Fruit fly (Drosophila melanogaster) whole organism, embryonic: ENCODE data around the gene hll.

Experiments
- Awh ChIP-seq: fragments of 200-800 bp; sonication (Bioruptor generic); IDR thresholded peaks from 2 replicates; pipeline ENCODE4, ENCODE4 v1.3.6; 2022; ENCODE audit warnings: missing biosample characterization, missing genetic modification characterization
- CG1024 ChIP-seq: fragments of 200-800 bp; sonication (Bioruptor generic); IDR thresholded peaks from 2 replicates; pipeline ENCODE4 v1.3.6; 2022; ENCODE audit warnings: missing biosample characterization, missing genetic modification characterization
- CG10462 ChIP-seq: fragments of 200-800 bp; sonication (Bioruptor generic); optimal IDR thresholded peaks from 2 replicates; lab custom pipeline; 2016; ENCODE audit warnings: missing biosample characterization, missing genetic modification characterization
- CG13775 ChIP-seq: fragments of 200-800 bp; sonication (Bioruptor generic); optimal IDR thresholded peaks from 3 replicates; lab custom pipeline; 2017; ENCODE audit warnings: missing biosample characterization, mild to moderate bottlenecking, missing genetic modification characterization
- CG1647 ChIP-seq: fragments of 200-800 bp; sonication (Bioruptor generic); optimal IDR thresholded peaks from 3 replicates; lab custom pipeline; 2016; ENCODE audit warnings: missing biosample characterization, missing genetic modification characterization
- CG16813 ChIP-seq: fragments of 200-800 bp; sonication (Bioruptor generic); IDR thresholded peaks from 3 replicates; pipeline ENCODE4 v1.3.6; 2022; ENCODE audit warnings: missing biosample characterization, missing genetic modification characterization; ENCODE audit not compliant: partially characterized antibody
- CG17385 ChIP-seq: fragments of 200-800 bp; sonication (Bioruptor generic); optimal IDR thresholded peaks from 3 replicates; lab custom pipeline; 2018; ENCODE audit warnings: missing biosample characterization, mild to moderate bottlenecking, missing genetic modification characterization
- CG2120 ChIP-seq: fragments of 200-800 bp; sonication (Bioruptor generic); optimal IDR thresholded peaks from 3 replicates; lab custom pipeline; 2016; ENCODE audit warnings: missing biosample characterization, missing genetic modification characterization
- CG2199 ChIP-seq: fragments of 200-800 bp; sonication (Bioruptor generic); IDR thresholded peaks from 3 replicates; pipeline ENCODE4 v1.3.6; 2022; ENCODE audit warnings: missing biosample characterization, missing genetic modification characterization
- CG3838 ChIP-seq: fragments of 200-800 bp; sonication (Bioruptor generic); optimal IDR thresholded peaks from 3 replicates; lab custom pipeline; 2016; ENCODE audit warnings: missing biosample characterization, missing genetic modification characterization
- CG42726 ChIP-seq: fragments of 200-800 bp; sonication (Bioruptor generic); IDR thresholded peaks from 2 replicates; pipeline ENCODE4 v1.3.6; 2022; ENCODE audit warnings: missing biosample characterization, missing genetic modification characterization; ENCODE audit not compliant: partially characterized antibody
- CG4730 ChIP-seq: fragments of 200-800 bp; sonication (Bioruptor generic); IDR thresholded peaks from 2 replicates; pipeline ENCODE4 v1.3.6; 2022; ENCODE audit warnings: missing biosample characterization, missing genetic modification characterization
- CG5180 ChIP-seq: fragments of 200-800 bp; sonication (Bioruptor generic); optimal IDR thresholded peaks from 3 replicates; lab custom pipeline; 2017; ENCODE audit warnings: missing biosample characterization, missing genetic modification characterization, mild to moderate bottlenecking, moderate library complexity, missing genetic modification reagents
- CG6791 ChIP-seq: fragments of 200-800 bp; sonication (Bioruptor generic); IDR thresholded peaks from 3 replicates; pipeline ENCODE4 v1.3.6; 2022; ENCODE audit warnings: missing biosample characterization, missing genetic modification characterization; ENCODE audit not compliant: partially characterized antibody
- CG8359 ChIP-seq: fragments of 200-800 bp; sonication (Bioruptor generic); optimal IDR thresholded peaks from 2 replicates; lab custom pipeline; 2017; ENCODE audit warnings: missing biosample characterization, mild to moderate bottlenecking, missing genetic modification characterization, borderline replicate concordance
- CG8924 ChIP-seq: fragments of 200-800 bp; optimal IDR thresholded peaks from 3 replicates; lab custom pipeline; 2019; ENCODE audit warnings: missing biosample characterization, mild to moderate bottlenecking, missing genetic modification characterization, moderate library complexity
- CG9817 ChIP-seq: fragments of 200-800 bp; sonication (Bioruptor generic); optimal IDR thresholded peaks from 2 replicates; lab custom pipeline; 2018; ENCODE audit warnings: missing biosample characterization, mild to moderate bottlenecking, missing genetic modification characterization, moderate library complexity
- Dfd ChIP-seq, 2 experiments: fragments of >200 bp; optimal IDR thresholded peaks; 2 replicates each; lab custom pipeline; 2017; ENCODE audit warnings: missing biosample characterization in 2 of 2, missing genetic modification characterization in 2 of 2
- Eip74EF ChIP-seq, 2 experiments: fragments of 200-800 bp in 1 of 2; fragments of >200 bp in 1 of 2; sonication (Bioruptor generic) in 1 of 2; optimal IDR thresholded peaks; 2 replicates each; lab custom pipeline; 2017 to 2019; ENCODE audit warnings: missing biosample characterization in 2 of 2, missing genetic modification characterization in 2 of 2, mild to moderate bottlenecking in 1 of 2, moderate library complexity in 1 of 2
- GATAe ChIP-seq: fragments of 200-800 bp; sonication (Bioruptor generic); conservative IDR thresholded peaks from 2 replicates; pipeline ENCODE4 v1.3.6; 2022; ENCODE audit warnings: missing biosample characterization, missing genetic modification characterization
- HHEX ChIP-seq: fragments of 200-800 bp; sonication (Bioruptor generic); optimal IDR thresholded peaks from 3 replicates; lab custom pipeline; 2017; ENCODE audit warnings: missing biosample characterization, mild to moderate bottlenecking, missing genetic modification characterization, missing genetic modification reagents
- Mrtf ChIP-seq: fragments of 200-800 bp; sonication (Bioruptor generic); IDR thresholded peaks from 3 replicates; pipeline ENCODE4 v1.3.6; 2022; ENCODE audit warnings: missing biosample characterization, missing genetic modification characterization
- Sry-δ ChIP-seq: fragments of 200-800 bp; sonication (Bioruptor generic); optimal IDR thresholded peaks from 2 replicates; lab custom pipeline; 2016; ENCODE audit warnings: missing biosample characterization, missing genetic modification characterization
- Taf1 ChIP-seq: fragments of 200-800 bp; sonication (Bioruptor generic); IDR thresholded peaks from 2 replicates; pipeline ENCODE4 v1.3.6; 2022; ENCODE audit warnings: missing biosample characterization, missing genetic modification characterization
- al ChIP-seq: fragments of 200-800 bp; sonication (Bioruptor generic); IDR thresholded peaks from 2 replicates; pipeline ENCODE4 v1.3.6; 2022; ENCODE audit warnings: missing biosample characterization, missing genetic modification characterization
- bcd ChIP-seq: fragments of 200-800 bp; sonication (Bioruptor generic); optimal IDR thresholded peaks from 2 replicates; lab custom pipeline; 2017; ENCODE audit warnings: missing biosample characterization, mild to moderate bottlenecking, missing genetic modification characterization
- ci ChIP-seq: fragments of 200-800 bp; sonication (Bioruptor generic); IDR thresholded peaks from 3 replicates; pipeline ENCODE4 v1.3.6; 2022; ENCODE audit warnings: missing biosample characterization, missing genetic modification characterization
- crol ChIP-seq: fragments of 200-800 bp; sonication (Bioruptor generic); IDR thresholded peaks from 2 replicates; pipeline ENCODE4 v1.3.6; 2022; ENCODE audit warnings: missing biosample characterization, missing genetic modification characterization
- disco-r ChIP-seq: fragments of 200-800 bp; sonication (Bioruptor generic); optimal IDR thresholded peaks from 2 replicates; lab custom pipeline; 2016; ENCODE audit warnings: missing biosample characterization, missing genetic modification characterization
- en ChIP-seq: fragments of 200-800 bp; sonication (Bioruptor generic); optimal IDR thresholded peaks from 2 replicates; lab custom pipeline; 2016; ENCODE audit warnings: missing biosample characterization, missing genetic modification characterization
- fu2 ChIP-seq: fragments of 200-800 bp; sonication (Bioruptor generic); optimal IDR thresholded peaks from 2 replicates; lab custom pipeline; 2016; ENCODE audit warnings: missing biosample characterization, missing genetic modification characterization
- gcm2 ChIP-seq: fragments of 200-800 bp; sonication (Bioruptor generic); optimal IDR thresholded peaks from 2 replicates; lab custom pipeline; 2016; ENCODE audit warnings: missing biosample characterization, missing genetic modification characterization
- gsb-n ChIP-seq: fragments of 200-800 bp; sonication (Bioruptor generic); optimal IDR thresholded peaks from 3 replicates; lab custom pipeline; 2018; ENCODE audit warnings: missing biosample characterization, mild to moderate bottlenecking, missing genetic modification characterization
- lbe ChIP-seq: fragments of 200-800 bp; sonication (Bioruptor generic); optimal IDR thresholded peaks from 2 replicates; lab custom pipeline; 2016; ENCODE audit warnings: missing biosample characterization, mild to moderate bottlenecking, missing genetic modification characterization
- lilli ChIP-seq: fragments of 200-800 bp; sonication (Bioruptor generic); optimal IDR thresholded peaks from 3 replicates; lab custom pipeline; 2016; ENCODE audit warnings: missing biosample characterization, missing genetic modification characterization
- lola ChIP-seq, 3 experiments: fragments of >200 bp in 2 of 3; fragments of 200-800 bp in 1 of 3; sonication (Bioruptor generic) in 1 of 3; optimal IDR thresholded peaks; 2 replicates each; lab custom pipeline; 2017 to 2019; ENCODE audit warnings: missing biosample characterization in 3 of 3, missing genetic modification characterization in 3 of 3, mild to moderate bottlenecking in 1 of 3, moderate library complexity in 1 of 3
- lov ChIP-seq, 2 experiments: fragments of 200-800 bp in 1 of 2; fragments of >200 bp in 1 of 2; sonication (Bioruptor generic) in 1 of 2; IDR thresholded peaks in 1 of 2; optimal IDR thresholded peaks in 1 of 2; 2 replicates in 1 of 2; 3 replicates in 1 of 2; pipeline versions ENCODE4 v1.3.6 to Lab custom; 2017 to 2022; ENCODE audit warnings: missing biosample characterization in 1 of 2, missing genetic modification characterization in 1 of 2
- luna ChIP-seq: fragments of 200-800 bp; sonication (Bioruptor generic); optimal IDR thresholded peaks from 2 replicates; lab custom pipeline; 2016; ENCODE audit warnings: missing biosample characterization, missing genetic modification characterization
- mam ChIP-seq: fragments of 200-800 bp; sonication (Bioruptor generic); optimal IDR thresholded peaks from 3 replicates; lab custom pipeline; 2016; ENCODE audit warnings: missing biosample characterization, missing genetic modification characterization
- prd ChIP-seq, 3 experiments: fragments of >200 bp in 2 of 3; fragments of 200-800 bp in 1 of 3; sonication (Bioruptor generic) in 1 of 3; optimal IDR thresholded peaks in 2 of 3; IDR thresholded peaks in 1 of 3; 2 replicates in 2 of 3; 3 replicates in 1 of 3; pipeline versions ENCODE4 v1.3.6 to Lab custom; 2017 to 2022; ENCODE audit warnings: missing biosample characterization in 1 of 3, missing genetic modification characterization in 1 of 3
- sqz ChIP-seq: fragments of 200-800 bp; sonication (Bioruptor generic); optimal IDR thresholded peaks from 3 replicates; lab custom pipeline; 2018; ENCODE audit warnings: missing biosample characterization, mild to moderate bottlenecking, missing genetic modification characterization
- tx ChIP-seq: fragments of 200-800 bp; sonication (Bioruptor generic); optimal IDR thresholded peaks from 2 replicates; lab custom pipeline; 2016; ENCODE audit warnings: missing biosample characterization, missing genetic modification characterization
- usp ChIP-seq: fragments of >200 bp; optimal IDR thresholded peaks from 2 replicates; lab custom pipeline; 2017; ENCODE audit warnings: missing biosample characterization, missing genetic modification characterization
- vvl ChIP-seq: fragments of 200-800 bp; sonication (Bioruptor generic); IDR thresholded peaks from 2 replicates; pipeline ENCODE4 v1.3.6; 2022; ENCODE audit warnings: missing biosample characterization, missing genetic modification characterization

hll gene

dm6 chr2L:14020108-14020507 is 6.7 kb upstream of the hll start, which contains the start of gene NimC3:
Gene NimC3 (minus strand): TSS chr2L:14020208.
- TF ChIP-seq al (GFP tag; lab: Robert Waterston, UW): no peak
- TF ChIP-seq tx (GFP tag; lab: Kevin White, UChicago): no peak
- TF ChIP-seq sqz (GFP tag; lab: Kevin White, UChicago): no peak
- TF ChIP-seq usp (GFP tag; lab: Kevin White, UChicago): no peak
- TF ChIP-seq ci (GFP tag; lab: Robert Waterston, UW): no peak
- TF ChIP-seq Awh: no peak
- TF ChIP-seq, all 482 proteins: peak for 0

- TF ChIP-seq CG10462 (GFP tag; lab: Kevin White, UChicago): no peak
- peak; percentile 98 for TF ChIP-seq CG5180 (GFP tag; lab: Kevin White, UChicago)
Observed at dm6 chr2L:14020545-14020874, 6.3 kb upstream of the hll start.

dm6 chr2L:14020875-14021643 is 5.7 kb upstream of the hll start:
- TF ChIP-seq luna: no peak
- TF ChIP-seq CG13775: peak; percentile 56
- no peak for TF ChIP-seq CG1024 (GFP tag; lab: Robert Waterston, UW)
- peak in 1 of 2 experiments; percentile 9 for TF ChIP-seq Eip74EF (GFP tag; optimal IDR thresholded peaks at IDR 0.05; lab: Kevin White, UChicago)
- TF ChIP-seq CG42726 (GFP tag; lab: Robert Waterston, UW): no peak
- peak; percentile 33 for TF ChIP-seq fu2 (GFP tag; lab: Kevin White, UChicago)
- peak; percentile 85 for TF ChIP-seq vvl (GFP tag; lab: Robert Waterston, UW)
- peak; percentile 52 for TF ChIP-seq CG4730 (GFP tag; lab: Robert Waterston, UW)
- peak; percentile 54 for TF ChIP-seq HHEX (GFP tag; lab: Kevin White, UChicago)
- no peak for TF ChIP-seq prd (optimal IDR thresholded peaks at IDR 0.05; lab: Kevin White, UChicago)
- peak; percentile 68; the same call in 2 of the 3 replicates for TF ChIP-seq prd (GFP tag; IDR thresholded peaks at IDR 0.05; lab: Robert Waterston, UW)
- peak; percentile 10 for TF ChIP-seq CG9817
- peak; percentile 44 for TF ChIP-seq CG1647
- peak; percentile 85 for TF ChIP-seq CG8924 (tag; lab: Kevin White, UChicago)
- TF ChIP-seq lbe (GFP tag; lab: Kevin White, UChicago): no peak
- TF ChIP-seq en (GFP tag; lab: Kevin White, UChicago): no peak
- TF ChIP-seq CG6791: no peak
- TF ChIP-seq gcm2 (GFP tag; lab: Kevin White, UChicago): no peak
- TF ChIP-seq GATAe (GFP tag; lab: Robert Waterston, UW): no peak
- peak; percentile 34; the same call in 1 of the 2 replicates for TF ChIP-seq Taf1
- no peak for TF ChIP-seq crol (GFP tag; lab: Robert Waterston, UW)
- TF ChIP-seq Sry-δ (GFP tag; lab: Kevin White, UChicago): no peak
- peak; percentile 32 for TF ChIP-seq CG8359
- peak; percentile 71 for TF ChIP-seq gsb-n (tag; lab: Kevin White, UChicago)
- TF ChIP-seq CG16813 (GFP tag; lab: Robert Waterston, UW): no peak
- no peak for TF ChIP-seq CG3838 (GFP tag; lab: Kevin White, UChicago)
- TF ChIP-seq lov (optimal IDR thresholded peaks at IDR 0.05; lab: Kevin White, UChicago): no peak
- TF ChIP-seq lov (GFP tag; IDR thresholded peaks at IDR 0.05; lab: Robert Waterston, UW): no peak
- TF ChIP-seq bcd: peak; percentile 52
- peak; percentile 75 for TF ChIP-seq Awh
- peak; percentile 59 for TF ChIP-seq mam (GFP tag; lab: Kevin White, UChicago)
- TF ChIP-seq Dfd (GFP tag; optimal IDR thresholded peaks at IDR 0.05; lab: Kevin White, UChicago): peak in 1 of 2 experiments; percentile 31
- TF ChIP-seq CG2199 (GFP tag; lab: Robert Waterston, UW): peak; percentile 79; the same call in 2 of the 3 replicates
- TF ChIP-seq disco-r (GFP tag; lab: Kevin White, UChicago): no peak
- TF ChIP-seq lilli (GFP tag; lab: Kevin White, UChicago): no peak
- TF ChIP-seq Mrtf (GFP tag; lab: Robert Waterston, UW): peak; percentile 36; the same call in 1 of the 3 replicates
- peak; percentile 65 for TF ChIP-seq CG2120 (GFP tag; lab: Kevin White, UChicago)
- peak in 1 of 3 experiments; percentile 90 for TF ChIP-seq lola (GFP tag; optimal IDR thresholded peaks at IDR 0.05; lab: Kevin White, UChicago)
- TF ChIP-seq CG17385 (GFP tag; lab: Kevin White, UChicago): peak; percentile 58
